Worm (Caenorhabditis elegans): ENCODE data around the gene C14A6.13.

ce11 chrV:18179663-18180062 lies 18.5 kb upstream of the C14A6.13 start, which contains the start of gene C31G12.1:
- no peak for TF ChIP-seq flt-1 (GFP tag; IDR thresholded peaks at IDR 0.05)
- no peak for TF ChIP-seq ztf-23 (GFP tag; IDR thresholded peaks at IDR 0.05)
- TF ChIP-seq cog-1 (tag; optimal IDR thresholded peaks at IDR 0.05): no peak
- no peak for TF ChIP-seq klf-2 (GFP tag; conservative IDR thresholded peaks at IDR 0.05)
